Worm (Caenorhabditis elegans) whole organism, L1 larva: ENCODE results near the gene lgc-13.

ENCODE experiments used
- C04F5.9 ChIP-seq: sonication (generic microtip); optimal IDR thresholded peaks from 2 replicates; lab custom pipeline; 2016; ENCODE audit warnings: missing genetic modification characterization, missing compliant biosample characterization
- C16A3.4 ChIP-seq: fragments of 150-350 bp; optimal IDR thresholded peaks from 2 replicates; lab custom pipeline; 2014; ENCODE audit warnings: missing biosample characterization, missing genetic modification characterization
- C34B4.2 ChIP-seq: sonication (generic microtip); optimal IDR thresholded peaks from 2 replicates; lab custom pipeline; 2017; ENCODE audit warnings: mild to moderate bottlenecking, missing genetic modification characterization, missing compliant biosample characterization
- aha-1 ChIP-seq: fragments of 150-350 bp; optimal IDR thresholded peaks from 2 replicates; lab custom pipeline; 2014; ENCODE audit warnings: missing biosample characterization, missing genetic modification characterization
- blmp-1 ChIP-seq: fragments of 150-350 bp; optimal IDR thresholded peaks from 2 replicates; lab custom pipeline; 2014; ENCODE audit warnings: missing biosample characterization, missing genetic modification characterization
- ceh-63 ChIP-seq: fragments of 200-800 bp; sonication (Bioruptor generic); optimal IDR thresholded peaks from 2 replicates; lab custom pipeline; 2018; ENCODE audit warnings: mild to moderate bottlenecking, missing genetic modification characterization, missing compliant biosample characterization
- ceh-8 ChIP-seq: fragments of 200-800 bp; sonication (Bioruptor generic); optimal IDR thresholded peaks from 2 replicates; lab custom pipeline; 2018; ENCODE audit warnings: mild to moderate bottlenecking, missing genetic modification characterization, moderate library complexity, missing compliant biosample characterization
- efl-1 ChIP-seq, 4 experiments: fragments of 150-350 bp; optimal IDR thresholded peaks in 3 of 4; peaks in 1 of 4; 1 replicate in 1 of 4; 2 replicates in 3 of 4; lab custom pipeline; 2014; ENCODE audit warnings: missing biosample characterization in 2 of 4, missing genetic modification characterization in 2 of 4, missing genetic modification reagents in 2 of 4
- efl-3 ChIP-seq: fragments of 200-800 bp; sonication (Bioruptor generic); optimal IDR thresholded peaks from 2 replicates; lab custom pipeline; 2018; ENCODE audit warnings: mild to moderate bottlenecking, missing genetic modification characterization, missing compliant biosample characterization
- ets-5 ChIP-seq: fragments of 200-800 bp; sonication (Bioruptor generic); IDR thresholded peaks from 2 replicates; pipeline ENCODE4 v1.3.6; 2022; ENCODE audit warnings: missing genetic modification characterization, missing compliant biosample characterization
- fkh-10 ChIP-seq: sonication (generic microtip); optimal IDR thresholded peaks from 2 replicates; lab custom pipeline; 2017; ENCODE audit warnings: missing biosample characterization, missing genetic modification reagents, missing genetic modification characterization
- fkh-4 ChIP-seq: sonication (generic microtip); optimal IDR thresholded peaks from 2 replicates; lab custom pipeline; 2016; ENCODE audit warnings: missing compliant biosample characterization, missing genetic modification characterization, borderline replicate concordance
- fos-1 ChIP-seq: fragments of 150-350 bp; optimal IDR thresholded peaks from 2 replicates; lab custom pipeline; 2014; ENCODE audit warnings: missing biosample characterization, missing genetic modification characterization
- irx-1 ChIP-seq: sonication (generic microtip); optimal IDR thresholded peaks from 2 replicates; lab custom pipeline; 2016; ENCODE audit warnings: missing genetic modification characterization, missing compliant biosample characterization
- lin-13 ChIP-seq: fragments of 150-350 bp; optimal IDR thresholded peaks from 2 replicates; lab custom pipeline; 2014; ENCODE audit warnings: missing biosample characterization, missing genetic modification reagents, missing genetic modification characterization
- mab-9 ChIP-seq: fragments of 200-800 bp; sonication (Bioruptor generic); IDR thresholded peaks from 2 replicates; pipeline ENCODE4 v1.3.6; 2022; ENCODE audit warnings: missing genetic modification reagents, missing genetic modification characterization, missing compliant biosample characterization
- mdl-1 ChIP-seq, 2 experiments: fragments of 150-350 bp; optimal IDR thresholded peaks; 2 replicates each; lab custom pipeline; 2014 to 2017; ENCODE audit warnings: missing biosample characterization in 2 of 2, missing genetic modification characterization in 2 of 2, inconsistent platforms in 1 of 2
- mep-1 ChIP-seq: fragments of 150-350 bp; optimal IDR thresholded peaks from 2 replicates; lab custom pipeline; 2014; ENCODE audit warnings: missing biosample characterization, missing genetic modification characterization
- nhr-12 ChIP-seq: sonication (generic microtip); optimal IDR thresholded peaks from 2 replicates; lab custom pipeline; 2017; ENCODE audit warnings: missing biosample characterization, missing genetic modification characterization
- nhr-19 ChIP-seq: fragments of 200-800 bp; sonication (Bioruptor generic); conservative IDR thresholded peaks from 2 replicates; pipeline ENCODE4 v1.3.6; 2022; ENCODE audit warnings: missing genetic modification characterization, missing compliant biosample characterization
- nhr-20 ChIP-seq: sonication (generic microtip); optimal IDR thresholded peaks from 2 replicates; lab custom pipeline; 2016; ENCODE audit warnings: mild to moderate bottlenecking, missing genetic modification characterization, missing compliant biosample characterization
- nhr-28 ChIP-seq: fragments of 150-350 bp; optimal IDR thresholded peaks from 2 replicates; lab custom pipeline; 2014; ENCODE audit warnings: missing biosample characterization, missing genetic modification characterization
- nhr-71 ChIP-seq: sonication (generic microtip); optimal IDR thresholded peaks from 2 replicates; lab custom pipeline; 2016; ENCODE audit warnings: mild to moderate bottlenecking, missing genetic modification characterization, moderate library complexity, missing compliant biosample characterization
- nhr-77 ChIP-seq: fragments of 150-350 bp; optimal IDR thresholded peaks from 2 replicates; lab custom pipeline; 2014; ENCODE audit warnings: missing biosample characterization, missing genetic modification characterization
- nhr-85 ChIP-seq: sonication (generic microtip); peaks from one replicate; lab custom pipeline; 2016; ENCODE audit warnings: missing genetic modification characterization, inconsistent platforms, missing compliant biosample characterization
- nhr-90 ChIP-seq: sonication (generic microtip); optimal IDR thresholded peaks from 2 replicates; lab custom pipeline; 2016; ENCODE audit warnings: mild to moderate bottlenecking, missing genetic modification characterization, missing compliant biosample characterization; ENCODE audit not compliant: poor library complexity
- pag-3 ChIP-seq: sonication (generic microtip); optimal IDR thresholded peaks from 2 replicates; lab custom pipeline; 2017; ENCODE audit warnings: missing genetic modification characterization, mild to moderate bottlenecking, missing compliant biosample characterization, antibody characterized with exemption, borderline replicate concordance; ENCODE audit not compliant: insufficient read depth
- skn-1 ChIP-seq: fragments of 150-350 bp; optimal IDR thresholded peaks from 2 replicates; lab custom pipeline; 2014; ENCODE audit warnings: missing biosample characterization, missing genetic modification characterization
- snpc-4 ChIP-seq: fragments of 150-350 bp; optimal IDR thresholded peaks from 2 replicates; lab custom pipeline; 2014; ENCODE audit warnings: missing biosample characterization, missing genetic modification characterization
- sox-4 ChIP-seq: sonication (generic microtip); optimal IDR thresholded peaks from 2 replicates; lab custom pipeline; 2016; ENCODE audit warnings: missing genetic modification characterization, missing compliant biosample characterization
- tlp-1 ChIP-seq: fragments of 150-350 bp; optimal IDR thresholded peaks from 2 replicates; lab custom pipeline; 2014; ENCODE audit warnings: missing biosample characterization, missing genetic modification characterization
- zag-1 ChIP-seq: fragments of 150-350 bp; optimal IDR thresholded peaks from 2 replicates; lab custom pipeline; 2014; ENCODE audit warnings: missing biosample characterization, missing genetic modification characterization
- zip-4 ChIP-seq: fragments of 200-800 bp; sonication (Bioruptor generic); optimal IDR thresholded peaks from 2 replicates; lab custom pipeline; 2018; ENCODE audit warnings: mild to moderate bottlenecking, missing genetic modification characterization, moderate library complexity, missing compliant biosample characterization
- ztf-4 ChIP-seq: fragments of 150-350 bp; optimal IDR thresholded peaks from 2 replicates; lab custom pipeline; 2014; ENCODE audit warnings: missing biosample characterization, missing genetic modification characterization

lgc-13 gene

DNA sequence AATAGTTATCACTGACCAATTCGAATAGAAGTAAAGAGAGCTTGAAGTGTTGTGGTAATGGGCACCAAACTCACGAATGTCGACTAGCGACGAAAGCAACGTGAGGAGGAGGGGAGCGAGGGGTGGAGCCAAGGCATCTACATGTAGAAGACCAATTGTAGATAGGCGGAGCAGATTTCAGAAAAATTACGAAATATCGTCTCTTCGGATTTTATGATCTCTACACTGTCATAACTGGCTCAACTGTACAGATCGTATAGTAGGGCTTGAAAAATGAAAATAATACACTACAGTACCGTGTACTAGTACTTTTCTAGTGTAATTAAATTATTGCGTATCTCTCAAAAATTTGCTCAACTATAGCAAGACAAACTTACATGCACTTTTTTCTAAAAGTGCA is 15.9 kb upstream of the lgc-13 start, which contains the start of gene W03G11.4:
Gene W03G11.4, minus strand, starts transcription at position 101 of the 400 bp plus-strand sequence.
- TF ChIP-seq nhr-85 (tag; lab: Kevin White, UChicago) (peak; percentile 22), efl-3 (no peak)

DNA sequence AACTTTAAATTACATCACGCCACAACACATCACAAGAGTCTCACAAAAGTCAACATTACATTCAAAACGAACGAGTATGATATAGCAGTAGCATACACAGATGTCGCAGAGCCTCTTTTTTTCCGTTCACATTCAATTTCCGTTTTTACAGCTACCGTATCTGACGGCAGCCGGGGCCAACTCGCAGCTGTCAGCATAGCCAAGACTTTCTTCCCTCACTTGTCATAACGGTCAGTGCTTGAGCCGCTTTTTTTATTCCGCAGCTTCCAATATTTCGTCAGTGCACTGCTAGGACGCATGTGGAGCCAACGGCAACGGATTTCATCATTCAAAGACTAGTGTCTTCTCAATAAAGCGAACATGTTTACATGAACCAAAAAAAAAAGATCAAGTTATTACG is 15.0 kb upstream of the lgc-13 start:
- TF ChIP-seq zip-4 (GFP tag; lab: Kevin White, UChicago) (no peak), ets-5 (GFP tag; lab: Robert Waterston, UW) (no peak)

DNA sequence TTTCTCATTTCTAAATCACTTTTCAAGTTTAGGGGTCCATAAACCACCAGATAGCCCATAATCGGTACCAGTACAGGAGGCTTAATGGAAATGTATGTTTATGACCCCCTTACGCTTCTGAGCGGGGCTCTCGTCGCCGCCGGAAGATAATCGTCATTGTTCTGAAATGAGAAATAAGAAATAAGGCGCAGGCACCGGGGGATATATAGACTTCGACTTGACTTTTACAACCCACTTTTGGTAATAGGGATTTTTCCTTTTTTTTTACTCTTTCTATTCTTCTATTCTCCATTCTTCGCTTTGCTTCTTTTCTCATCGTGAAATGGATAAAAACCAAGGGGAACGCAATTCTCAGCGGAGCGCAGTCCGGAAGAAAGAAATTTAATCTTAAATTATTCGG is 13.8 kb upstream of the lgc-13 start:
- no peak for TF ChIP-seq efl-1 (optimal IDR thresholded peaks at IDR 0.05; lab: Kevin White, UChicago)
- peak in 1 of 2 experiments; percentile 58 for TF ChIP-seq efl-1 (GFP tag; optimal IDR thresholded peaks at IDR 0.05 in 1 of 2; lab: Kevin White, UChicago)
- TF ChIP-seq nhr-20 (tag; lab: Kevin White, UChicago), result no peak
- TF ChIP-seq ceh-8 (GFP tag; lab: Kevin White, UChicago), result no peak
- TF ChIP-seq nhr-12, result no peak
- TF ChIP-seq C04F5.9 (tag; lab: Kevin White, UChicago), result no peak

ce11 chrX:12097995-12098394 is 11.0 kb upstream of the lgc-13 start:
- no peak for TF ChIP-seq nhr-12
- TF ChIP-seq efl-1 (optimal IDR thresholded peaks at IDR 0.05; lab: Kevin White, UChicago), result no peak
- no peak for TF ChIP-seq efl-1 (GFP tag; optimal IDR thresholded peaks at IDR 0.05 in 1 of 2; lab: Kevin White, UChicago)
- no peak for TF ChIP-seq ceh-63 (GFP tag; lab: Kevin White, UChicago)
- no peak for TF ChIP-seq mep-1

DNA sequence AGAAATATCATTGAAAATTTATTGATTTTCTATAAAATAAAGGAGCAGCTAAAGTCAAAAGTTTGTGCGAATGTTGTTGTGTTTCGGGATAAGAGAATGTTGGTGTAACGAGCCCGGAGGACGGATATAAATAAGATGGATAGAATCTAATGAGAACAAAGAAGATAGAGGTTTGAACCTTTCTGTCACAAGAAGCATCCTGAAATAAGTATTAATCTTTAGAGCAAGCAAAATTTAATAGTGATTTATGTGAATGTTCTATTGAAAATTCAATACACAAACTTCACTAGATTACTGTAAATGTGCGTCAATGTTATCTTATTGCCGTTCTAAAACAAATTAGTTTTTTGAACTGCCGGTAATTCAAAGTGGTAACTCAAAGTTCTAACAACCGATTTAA is 5.3 kb upstream of the lgc-13 start, which contains the start of gene W03G11.3:
Gene W03G11.3, minus strand, starts transcription at position 101 of the 400 bp plus-strand sequence.
- TF ChIP-seq fos-1, result no peak
- TF ChIP-seq zag-1 (tag; lab: Kevin White, UChicago), result no peak
- no peak for TF ChIP-seq skn-1
- TF ChIP-seq mep-1, result no peak
- TF ChIP-seq fkh-10 (GFP tag; lab: Kevin White, UChicago), result no peak
- no peak for TF ChIP-seq pag-3 (tag; lab: Kevin White, UChicago)
- TF ChIP-seq nhr-19 (GFP tag; lab: Robert Waterston, UW), result no peak
- no peak for TF ChIP-seq nhr-71
- no peak for TF ChIP-seq tlp-1 (tag; lab: Kevin White, UChicago)
- TF ChIP-seq nhr-28 (tag; lab: Kevin White, UChicago), result no peak
- no peak for TF ChIP-seq nhr-90
- TF ChIP-seq zip-4 (GFP tag; lab: Kevin White, UChicago), result no peak

DNA sequence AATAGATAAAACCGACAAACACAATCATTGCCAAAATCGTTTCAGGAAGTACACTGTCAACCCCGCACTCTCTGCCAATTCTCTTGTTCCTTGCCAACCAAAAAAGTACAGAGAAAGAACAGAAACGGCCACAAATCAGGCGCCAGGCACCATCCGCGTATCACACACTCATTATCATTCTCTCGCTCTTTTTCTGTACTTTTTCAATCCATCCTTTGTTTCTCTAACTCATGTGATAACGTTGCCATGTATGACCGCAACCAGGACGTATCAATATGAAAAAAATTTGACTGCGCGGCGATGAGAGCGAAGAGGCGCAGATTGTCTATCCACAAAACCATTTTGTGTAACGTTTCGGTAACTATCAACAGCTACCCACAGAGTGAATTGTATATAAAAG is 4.3 kb upstream of the lgc-13 start, which contains the start of gene col-181:
Gene col-181, plus strand, starts transcription at position 301 of the 400 bp plus-strand sequence.
- TF ChIP-seq zip-4 (GFP tag; lab: Kevin White, UChicago) (no peak), blmp-1 (tag; lab: Kevin White, UChicago) (no peak), ceh-63 (GFP tag; lab: Kevin White, UChicago) (no peak), tlp-1 (tag; lab: Kevin White, UChicago) (no peak), nhr-77 (tag; lab: Kevin White, UChicago) (no peak), pag-3 (tag; lab: Kevin White, UChicago) (peak; percentile 7), irx-1 (tag; lab: Kevin White, UChicago) (no peak)

ce11 chrX:12105458-12105857 is 3.5 kb upstream of the lgc-13 start:
- no peak for TF ChIP-seq nhr-20 (tag; lab: Kevin White, UChicago)
- no peak for TF ChIP-seq fos-1
- TF ChIP-seq lin-13 (GFP tag; lab: Kevin White, UChicago), result no peak
- no peak for TF ChIP-seq ceh-63 (GFP tag; lab: Kevin White, UChicago)
- TF ChIP-seq mdl-1 (tag; optimal IDR thresholded peaks at IDR 0.05; lab: Kevin White, UChicago), result no peak
- TF ChIP-seq ztf-4 (tag; lab: Kevin White, UChicago), result no peak
- TF ChIP-seq C34B4.2 (tag; lab: Kevin White, UChicago), result no peak
- no peak for TF ChIP-seq nhr-19 (GFP tag; lab: Robert Waterston, UW)
- no peak for TF ChIP-seq tlp-1 (tag; lab: Kevin White, UChicago)
- no peak for TF ChIP-seq nhr-90
- no peak for TF ChIP-seq C16A3.4
- no peak for TF ChIP-seq snpc-4
- no peak for TF ChIP-seq nhr-71
- TF ChIP-seq fkh-10 (GFP tag; lab: Kevin White, UChicago), result no peak
- no peak for TF ChIP-seq C04F5.9 (tag; lab: Kevin White, UChicago)
- no peak for TF ChIP-seq fkh-4 (tag; lab: Kevin White, UChicago)
- no peak for TF ChIP-seq ceh-8 (GFP tag; lab: Kevin White, UChicago)
- no peak for TF ChIP-seq sox-4 (tag; lab: Kevin White, UChicago)
- no peak for TF ChIP-seq mab-9 (GFP tag; lab: Robert Waterston, UW)
- TF ChIP-seq aha-1 (tag; lab: Kevin White, UChicago), result no peak
